Worm (Caenorhabditis elegans) whole organism, young adult: ENCODE measurements around the gene gei-1.

Source experiments
- B0019.2 ChIP-seq: fragments of 200-800 bp; sonication (Bioruptor generic); conservative IDR thresholded peaks from 2 replicates; pipeline ENCODE4 v1.3.6; 2022; ENCODE audit warnings: missing genetic modification reagents, missing genetic modification characterization, missing compliant biosample characterization
- F33H1.4 ChIP-seq: fragments of 200-800 bp; sonication (Bioruptor generic); IDR thresholded peaks from 2 replicates; pipeline ENCODE4 v1.3.6; 2022; ENCODE audit warnings: missing genetic modification reagents, missing genetic modification characterization, missing compliant biosample characterization
- attf-3 ChIP-seq: fragments of 200-800 bp; sonication (Bioruptor generic); conservative IDR thresholded peaks from 2 replicates; pipeline ENCODE4 v1.3.6; 2022; ENCODE audit warnings: missing genetic modification reagents, missing genetic modification characterization, missing compliant biosample characterization
- attf-5 ChIP-seq: fragments of 200-800 bp; sonication (Bioruptor generic); optimal IDR thresholded peaks from 2 replicates; lab custom pipeline; 2018; ENCODE audit warnings: mild to moderate bottlenecking, missing genetic modification characterization, missing compliant biosample characterization
- ccch-3 ChIP-seq: fragments of 200-800 bp; sonication (Bioruptor generic); optimal IDR thresholded peaks from 2 replicates; lab custom pipeline; 2018; ENCODE audit warnings: mild to moderate bottlenecking, missing genetic modification characterization, missing compliant biosample characterization
- ceh-58 ChIP-seq: fragments of 200-800 bp; sonication (Bioruptor generic); IDR thresholded peaks from 2 replicates; pipeline ENCODE4 v1.3.6; 2022; ENCODE audit warnings: missing genetic modification characterization, missing compliant biosample characterization
- dpl-1 ChIP-seq: fragments of 150-350 bp; optimal IDR thresholded peaks from 2 replicates; lab custom pipeline; 2014; ENCODE audit warnings: missing biosample characterization, missing genetic modification reagents, missing genetic modification characterization
- ekl-4 ChIP-seq: fragments of 200-800 bp; sonication (Bioruptor generic); IDR thresholded peaks from 2 replicates; pipeline ENCODE4 v1.3.6; 2022; ENCODE audit warnings: missing genetic modification reagents, missing genetic modification characterization, missing compliant biosample characterization
- hmg-1.2 ChIP-seq: fragments of 200-800 bp; sonication (Bioruptor generic); IDR thresholded peaks from 2 replicates; pipeline ENCODE4 v1.3.6; 2022; ENCODE audit warnings: missing genetic modification reagents, missing genetic modification characterization, missing compliant biosample characterization
- lsl-1 ChIP-seq: fragments of 200-800 bp; sonication (Bioruptor generic); optimal IDR thresholded peaks from 2 replicates; lab custom pipeline; 2018; ENCODE audit warnings: mild to moderate bottlenecking, missing genetic modification characterization, moderate library complexity, missing compliant biosample characterization
- mxl-1 ChIP-seq: sonication (generic microtip); optimal IDR thresholded peaks from 2 replicates; lab custom pipeline; 2016; ENCODE audit warnings: missing genetic modification characterization, missing compliant biosample characterization
- repo-1 ChIP-seq: sonication (generic microtip); optimal IDR thresholded peaks from 2 replicates; lab custom pipeline; 2017; ENCODE audit warnings: mild to moderate bottlenecking, missing genetic modification characterization, missing compliant biosample characterization
- snpc-1.3 ChIP-seq: sonication (generic microtip); optimal IDR thresholded peaks from 2 replicates; lab custom pipeline; 2017; ENCODE audit warnings: missing genetic modification characterization, mild to moderate bottlenecking, missing compliant biosample characterization, antibody characterized with exemption, moderate library complexity, missing genotype, missing genetic modification reagents; ENCODE audit not compliant: insufficient read depth
- ztf-18 ChIP-seq: sonication (generic microtip); optimal IDR thresholded peaks from 2 replicates; lab custom pipeline; 2016; ENCODE audit warnings: missing genotype, mild to moderate bottlenecking, missing genetic modification characterization, missing compliant biosample characterization

gei-1 gene

ce11 chrIII:3404354-3404913 is 59.8 kb downstream of the gei-1 start, which contains the start of the genes npp-9 and F59A2.5 (continued):
- TF ChIP-seq lsl-1 (GFP tag; lab: Kevin White, UChicago) (peak; percentile 77), ccch-3 (no peak), B0019.2 (GFP tag; lab: Robert Waterston, UW) (0 out of 2 replicates have a peak, but pooled peaks have one; percentile 35), snpc-1.3 (tag; lab: Kevin White, UChicago) (peak; percentile 28), ceh-58 (no peak), attf-3 (no peak), F33H1.4 (GFP tag; lab: Robert Waterston, UW) (peak; percentile 88), ztf-18 (tag; lab: Kevin White, UChicago) (peak; percentile 11), ekl-4 (GFP tag; lab: Robert Waterston, UW) (no peak), hmg-1.2 (GFP tag; lab: Robert Waterston, UW) (peak; percentile 34; the same call in 1 of the 2 replicates), dpl-1 (GFP tag; lab: Kevin White, UChicago) (peak; percentile 83), attf-5 (GFP tag; lab: Kevin White, UChicago) (no peak)

- TF ChIP-seq mxl-1 (tag; lab: Kevin White, UChicago) (no peak), repo-1 (tag; lab: Kevin White, UChicago) (peak; percentile 14)
These were observed 60.9 kb downstream of the gei-1 start, which contains the start of gene golg-4 for ce11 chrIII:3405535-3405934. golg-4 (plus strand) TSS chrIII:3405568.
